Fruit fly (Drosophila melanogaster) whole organism, prepupa: Measurements from ENCODE around the gene CG7903.

Source experiments
- CG11902 ChIP-seq: fragments of 200-800 bp; sonication (Bioruptor generic); optimal IDR thresholded peaks from 3 replicates; lab custom pipeline; 2016; ENCODE audit warnings: missing biosample characterization, missing genetic modification characterization
- CG4318 ChIP-seq: fragments of 200-800 bp; sonication (Bioruptor generic); optimal IDR thresholded peaks from 3 replicates; lab custom pipeline; 2017; ENCODE audit warnings: missing biosample characterization, mild to moderate bottlenecking, missing genetic modification characterization
- Ets96B ChIP-seq: fragments of 200-800 bp; optimal IDR thresholded peaks from 2 replicates; lab custom pipeline; 2019; ENCODE audit warnings: missing biosample characterization, mild to moderate bottlenecking, missing genetic modification characterization, moderate library complexity
- Hr39 ChIP-seq: fragments of 200-800 bp; sonication (Bioruptor generic); optimal IDR thresholded peaks from 2 replicates; lab custom pipeline; 2016; ENCODE audit warnings: missing biosample characterization, missing genetic modification characterization
- Lpt ChIP-seq: fragments of 200-800 bp; sonication (Bioruptor generic); optimal IDR thresholded peaks from 3 replicates; lab custom pipeline; 2016; ENCODE audit warnings: missing biosample characterization, missing genetic modification characterization
- eg ChIP-seq: fragments of 200-800 bp; sonication (Bioruptor generic); IDR thresholded peaks from 3 replicates; pipeline ENCODE4 v1.3.6; 2022; ENCODE audit warnings: missing biosample characterization, missing genetic modification characterization
- esn ChIP-seq: fragments of 200-800 bp; sonication (Bioruptor generic); optimal IDR thresholded peaks from 2 replicates; lab custom pipeline; 2016; ENCODE audit warnings: missing biosample characterization, mild to moderate bottlenecking, missing genetic modification characterization, moderate library complexity
- vri ChIP-seq: fragments of 200-800 bp; sonication (Bioruptor generic); optimal IDR thresholded peaks from 3 replicates; lab custom pipeline; 2016; ENCODE audit warnings: missing biosample characterization, mild to moderate bottlenecking, missing genetic modification characterization

DNA sequence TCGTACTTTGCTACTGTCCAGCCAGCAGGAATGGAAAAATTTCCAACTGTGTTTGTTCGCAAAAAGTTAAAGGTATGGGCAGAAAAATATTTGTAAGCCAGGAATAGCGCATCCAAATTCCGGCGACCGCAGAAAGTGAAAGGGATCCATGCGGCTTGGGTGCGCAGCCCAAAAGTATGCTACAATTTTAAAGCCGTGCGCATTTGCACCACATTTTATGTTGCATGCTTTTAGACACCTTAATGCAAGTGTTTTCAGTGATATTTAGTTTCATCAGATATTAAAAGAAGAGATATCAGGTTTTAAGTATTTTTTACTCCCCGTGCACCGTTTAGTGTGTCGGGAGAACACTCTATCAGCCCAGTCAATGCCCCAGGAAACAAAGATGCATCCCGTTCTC, 31.9 kb downstream of the CG7903 start:
- TF ChIP-seq CG4318 (GFP tag; lab: Kevin White, UChicago) (no peak), Lpt (GFP tag; lab: Kevin White, UChicago) (no peak), Ets96B (tag; lab: Kevin White, UChicago) (no peak), esn (no peak), eg (GFP tag; lab: Robert Waterston, UW) (no peak), vri (GFP tag; lab: Kevin White, UChicago) (no peak), CG11902 (GFP tag; lab: Kevin White, UChicago) (no peak), Hr39 (GFP tag; lab: Kevin White, UChicago) (no peak)
